Worm (Caenorhabditis elegans) whole organism, L4 larva: ENCODE results near the gene F33G12.6.

ENCODE experiments used
- D1046.2 ChIP-seq: fragments of 200-800 bp; sonication (Bioruptor generic); IDR thresholded peaks from 2 replicates; pipeline ENCODE4 v1.3.6; 2022; ENCODE audit warnings: missing genetic modification characterization, missing compliant biosample characterization
- F37D6.2 ChIP-seq: sonication (generic microtip); optimal IDR thresholded peaks from 2 replicates; lab custom pipeline; 2016; ENCODE audit warnings: mild to moderate bottlenecking, missing genetic modification characterization, missing compliant biosample characterization
- F49E8.2 ChIP-seq: sonication (generic microtip); optimal IDR thresholded peaks from 2 replicates; lab custom pipeline; 2016; ENCODE audit warnings: missing compliant biosample characterization, mild to moderate bottlenecking, missing genetic modification characterization, borderline replicate concordance
- R02D3.7 ChIP-seq: fragments of 150-350 bp; sonication (generic microtip); optimal IDR thresholded peaks from 3 replicates; lab custom pipeline; 2014; ENCODE audit warnings: missing biosample characterization, missing genetic modification characterization
- T20F7.1 ChIP-seq: fragments of 200-800 bp; sonication (Bioruptor generic); optimal IDR thresholded peaks from 2 replicates; lab custom pipeline; 2018; ENCODE audit warnings: mild to moderate bottlenecking, missing genetic modification characterization, missing compliant biosample characterization
- T26A8.4 ChIP-seq: fragments of 200-800 bp; sonication (Bioruptor generic); IDR thresholded peaks from 2 replicates; pipeline ENCODE4 v1.3.6; 2022; ENCODE audit warnings: missing genetic modification characterization, missing compliant biosample characterization
- Y105C5A.15 ChIP-seq: fragments of 200-800 bp; sonication (Bioruptor generic); IDR thresholded peaks from 2 replicates; pipeline ENCODE4 v1.3.6; 2022; ENCODE audit warnings: missing genetic modification characterization, missing compliant biosample characterization
- Y5F2A.4 ChIP-seq: fragments of 200-800 bp; sonication (Bioruptor generic); optimal IDR thresholded peaks from 2 replicates; lab custom pipeline; 2018; ENCODE audit warnings: mild to moderate bottlenecking, missing genetic modification characterization, missing compliant biosample characterization
- ZK337.2 ChIP-seq: fragments of 200-800 bp; sonication (Bioruptor generic); IDR thresholded peaks from 2 replicates; pipeline ENCODE4 v1.3.6; 2022; ENCODE audit warnings: missing genetic modification reagents, missing genetic modification characterization, missing compliant biosample characterization
- ama-1 ChIP-seq: fragments of 150-350 bp; optimal IDR thresholded peaks from 2 replicates; lab custom pipeline; 2014; ENCODE audit warnings: inconsistent platforms, mixed read lengths
- attf-4 ChIP-seq: sonication (generic microtip); optimal IDR thresholded peaks from 3 replicates; lab custom pipeline; 2017; ENCODE audit warnings: missing biosample characterization, missing genetic modification characterization
- ceh-28 ChIP-seq: fragments of 150-350 bp; optimal IDR thresholded peaks from 2 replicates; lab custom pipeline; 2014; ENCODE audit warnings: missing biosample characterization, missing genetic modification reagents, missing genetic modification characterization
- ceh-32 ChIP-seq: sonication (generic microtip); optimal IDR thresholded peaks from 2 replicates; lab custom pipeline; 2016; ENCODE audit warnings: mild to moderate bottlenecking, missing genetic modification characterization, missing compliant biosample characterization; ENCODE audit not compliant: poor library complexity
- ces-1 ChIP-seq: fragments of 150-350 bp; sonication (generic microtip); optimal IDR thresholded peaks from 4 replicates; lab custom pipeline; 2014; ENCODE audit warnings: missing biosample characterization, missing genetic modification reagents, missing genetic modification characterization
- cey-2 ChIP-seq: sonication (generic microtip); optimal IDR thresholded peaks from 3 replicates; lab custom pipeline; 2017; ENCODE audit warnings: missing genetic modification characterization, mild to moderate bottlenecking, missing compliant biosample characterization, antibody characterized with exemption, borderline replicate concordance; ENCODE audit not compliant: insufficient read depth
- daf-12 ChIP-seq: fragments of 150-350 bp; optimal IDR thresholded peaks from 2 replicates; lab custom pipeline; 2014; ENCODE audit warnings: missing biosample characterization, missing genetic modification reagents, missing genetic modification characterization
- daf-16 ChIP-seq, 3 experiments: sonication (generic microtip); optimal IDR thresholded peaks; 2 replicates each; lab custom pipeline; 2016 to 2017; ENCODE audit warnings: missing genetic modification characterization in 3 of 3, missing genetic modification reagents in 3 of 3, mild to moderate bottlenecking in 2 of 3, missing compliant biosample characterization in 2 of 3, missing biosample characterization in 1 of 3, moderate library complexity in 1 of 3
- daf-19 ChIP-seq: fragments of 200-800 bp; sonication (Bioruptor generic); conservative IDR thresholded peaks from 2 replicates; pipeline ENCODE4 v1.3.6; 2022; ENCODE audit warnings: missing genetic modification characterization, missing compliant biosample characterization
- dmd-6 ChIP-seq: fragments of 200-800 bp; sonication (Bioruptor generic); IDR thresholded peaks from 2 replicates; pipeline ENCODE4 v1.3.6; 2022; ENCODE audit warnings: missing genetic modification reagents, missing genetic modification characterization, missing compliant biosample characterization
- dmd-8 ChIP-seq: fragments of 200-800 bp; sonication (Bioruptor generic); IDR thresholded peaks from 2 replicates; pipeline ENCODE4 v1.3.6; 2022; ENCODE audit warnings: missing genetic modification characterization, missing compliant biosample characterization
- dmd-9 ChIP-seq: fragments of 200-800 bp; sonication (Bioruptor generic); IDR thresholded peaks from 2 replicates; pipeline ENCODE4 v1.3.6; 2022; ENCODE audit warnings: missing genetic modification reagents, missing genetic modification characterization, missing compliant biosample characterization
- dpl-1 ChIP-seq: fragments of 150-350 bp; optimal IDR thresholded peaks from 2 replicates; lab custom pipeline; 2014; ENCODE audit warnings: missing biosample characterization, missing genetic modification reagents, missing genetic modification characterization
- dve-1 ChIP-seq: sonication (generic microtip); optimal IDR thresholded peaks from 2 replicates; lab custom pipeline; 2017; ENCODE audit warnings: antibody characterized with exemption, mild to moderate bottlenecking, missing genetic modification characterization, missing compliant biosample characterization; ENCODE audit not compliant: insufficient read depth
- egl-27 ChIP-seq: sonication (generic microtip); optimal IDR thresholded peaks from 3 replicates; lab custom pipeline; 2017; ENCODE audit warnings: missing biosample characterization, missing genetic modification reagents, missing genetic modification characterization
- gei-8 ChIP-seq: fragments of 200-800 bp; sonication (Bioruptor generic); optimal IDR thresholded peaks from 2 replicates; lab custom pipeline; 2018; ENCODE audit warnings: mild to moderate bottlenecking, missing genetic modification characterization, missing compliant biosample characterization
- lim-7 ChIP-seq: fragments of 200-800 bp; sonication (Bioruptor generic); IDR thresholded peaks from 2 replicates; pipeline ENCODE4 v1.3.6; 2022; ENCODE audit warnings: missing genetic modification characterization, missing compliant biosample characterization
- lin-1 ChIP-seq: fragments of 200-800 bp; sonication (Bioruptor generic); IDR thresholded peaks from 2 replicates; pipeline ENCODE4 v1.3.6; 2022; ENCODE audit warnings: missing genetic modification reagents, missing genetic modification characterization, missing compliant biosample characterization
- lin-13 ChIP-seq: fragments of 150-350 bp; optimal IDR thresholded peaks from 2 replicates; lab custom pipeline; 2014; ENCODE audit warnings: missing biosample characterization, missing genetic modification reagents, missing genetic modification characterization
- lin-29 ChIP-seq: fragments of 200-800 bp; sonication (Bioruptor generic); IDR thresholded peaks from 2 replicates; pipeline ENCODE4 v1.3.6; 2022; ENCODE audit warnings: missing genetic modification reagents, missing genetic modification characterization, missing compliant biosample characterization
- lin-38 ChIP-seq: fragments of 200-800 bp; sonication (Bioruptor generic); IDR thresholded peaks from 2 replicates; pipeline ENCODE4 v1.3.6; 2022; ENCODE audit warnings: missing genetic modification reagents, missing genetic modification characterization, missing compliant biosample characterization
- lsy-2 ChIP-seq, 2 experiments: fragments of 150-350 bp in 1 of 2; sonication (generic microtip) in 1 of 2; optimal IDR thresholded peaks; 2 replicates each; lab custom pipeline; 2014 to 2017; ENCODE audit warnings: missing biosample characterization in 2 of 2, missing genetic modification characterization in 2 of 2
- madf-5 ChIP-seq, 2 experiments: fragments of 200-800 bp; sonication (Bioruptor generic); IDR thresholded peaks; 2 replicates each; pipeline ENCODE4 v1.3.6; 2022; ENCODE audit warnings: missing compliant biosample characterization in 2 of 2, missing genetic modification characterization in 2 of 2
- mdt-29 ChIP-seq: fragments of 200-800 bp; sonication (Bioruptor generic); IDR thresholded peaks from 2 replicates; pipeline ENCODE4 v1.3.6; 2022; ENCODE audit warnings: missing genetic modification reagents, missing genetic modification characterization, missing compliant biosample characterization
- mep-1 ChIP-seq: fragments of 150-350 bp; sonication (generic microtip); optimal IDR thresholded peaks from 3 replicates; lab custom pipeline; 2014; ENCODE audit warnings: missing biosample characterization, missing genetic modification characterization
- nhr-10 ChIP-seq: fragments of 150-350 bp; optimal IDR thresholded peaks from 2 replicates; lab custom pipeline; 2014; ENCODE audit warnings: missing biosample characterization, missing genetic modification characterization
- nhr-11 ChIP-seq: fragments of 150-350 bp; optimal IDR thresholded peaks from 2 replicates; lab custom pipeline; 2014; ENCODE audit warnings: missing biosample characterization, missing genetic modification characterization
- nhr-25 ChIP-seq: sonication (generic microtip); optimal IDR thresholded peaks from 2 replicates; lab custom pipeline; 2017; ENCODE audit warnings: missing genetic modification characterization, mild to moderate bottlenecking, missing compliant biosample characterization, antibody characterized with exemption, moderate library complexity, borderline replicate concordance; ENCODE audit not compliant: insufficient read depth
- nhr-48 ChIP-seq: sonication (generic microtip); optimal IDR thresholded peaks from 2 replicates; lab custom pipeline; 2016; ENCODE audit warnings: mild to moderate bottlenecking, missing genetic modification characterization, missing compliant biosample characterization
- nhr-6 ChIP-seq: fragments of 150-350 bp; optimal IDR thresholded peaks from 2 replicates; lab custom pipeline; 2014; ENCODE audit warnings: missing biosample characterization, missing genetic modification characterization
- nhr-77 ChIP-seq: fragments of 150-350 bp; optimal IDR thresholded peaks from 2 replicates; lab custom pipeline; 2014; ENCODE audit warnings: missing biosample characterization, missing genetic modification characterization
- pha-4 ChIP-seq, 2 experiments: fragments of 150-350 bp in 1 of 2; fragments of 200-800 bp in 1 of 2; sonication (Bioruptor generic) in 1 of 2; IDR thresholded peaks in 1 of 2; optimal IDR thresholded peaks in 1 of 2; 2 replicates each; pipeline versions ENCODE4 v1.3.6 to Lab custom; 2014 to 2022; ENCODE audit warnings: missing genetic modification characterization in 2 of 2, missing genetic modification reagents in 2 of 2, missing biosample characterization in 1 of 2, missing compliant biosample characterization in 1 of 2
- set-16 ChIP-seq: fragments of 200-800 bp; sonication (Bioruptor generic); IDR thresholded peaks from 2 replicates; pipeline ENCODE4 v1.3.6; 2022; ENCODE audit warnings: missing genetic modification reagents, missing genetic modification characterization, missing compliant biosample characterization
- snpc-4 ChIP-seq: fragments of 150-350 bp; optimal IDR thresholded peaks from 2 replicates; lab custom pipeline; 2014; ENCODE audit warnings: missing biosample characterization, missing genetic modification characterization
- spr-1 ChIP-seq: sonication (generic microtip); optimal IDR thresholded peaks from 2 replicates; lab custom pipeline; 2016; ENCODE audit warnings: mild to moderate bottlenecking, missing genetic modification characterization, missing compliant biosample characterization
- unc-39 ChIP-seq: sonication (generic microtip); optimal IDR thresholded peaks from 2 replicates; lab custom pipeline; 2017; ENCODE audit warnings: missing biosample characterization, missing genetic modification characterization
- vab-7 ChIP-seq: fragments of 200-800 bp; sonication (Bioruptor generic); IDR thresholded peaks from 2 replicates; pipeline ENCODE4 v1.3.6; 2022; ENCODE audit warnings: missing genetic modification reagents, missing genetic modification characterization, missing compliant biosample characterization
- zfp-2 ChIP-seq: sonication (generic microtip); optimal IDR thresholded peaks from 2 replicates; lab custom pipeline; 2016; ENCODE audit warnings: mild to moderate bottlenecking, missing genetic modification characterization, missing compliant biosample characterization
- zfp-3 ChIP-seq: fragments of 200-800 bp; sonication (Bioruptor generic); conservative IDR thresholded peaks from 2 replicates; pipeline ENCODE4 v1.3.6; 2022; ENCODE audit warnings: missing genetic modification reagents, missing genetic modification characterization, missing compliant biosample characterization
- ztf-11 ChIP-seq: fragments of 150-350 bp; optimal IDR thresholded peaks from 2 replicates; lab custom pipeline; 2014; ENCODE audit warnings: missing biosample characterization, missing genetic modification characterization

F33G12.6 gene

DNA sequence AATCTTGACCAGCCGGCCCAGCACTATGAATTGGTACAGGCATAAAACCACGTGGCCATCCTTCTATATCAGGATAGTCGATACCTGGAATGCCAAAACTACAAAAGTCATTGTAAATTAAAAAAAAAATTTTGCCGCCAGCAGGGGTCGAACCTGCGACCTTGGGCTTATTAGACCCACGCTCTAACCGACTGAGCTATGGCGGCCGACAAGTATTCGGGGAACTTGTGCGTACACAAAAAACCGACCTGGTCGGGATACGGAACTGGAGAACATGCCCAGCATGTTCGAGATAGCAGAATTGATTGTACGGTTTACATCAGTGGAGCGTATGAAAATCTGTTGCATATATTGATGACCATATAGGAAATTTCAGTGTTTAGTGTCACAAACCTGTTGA is 7.6 kb downstream of the F33G12.6 start (continued):
- peak; percentile 65 for TF ChIP-seq dve-1
- TF ChIP-seq lin-38 (GFP tag; lab: Robert Waterston, UW): peak; percentile 89
- TF ChIP-seq nhr-77 (tag; lab: Kevin White, UChicago): no peak
- TF ChIP-seq zfp-2: no peak
- TF ChIP-seq mdt-29: peak; percentile 51; the same call in 1 of the 2 replicates
- no peak for TF ChIP-seq egl-27 (tag; lab: Kevin White, UChicago)
- peak; percentile 16 to 45 for TF ChIP-seq daf-16 (GFP tag; optimal IDR thresholded peaks at IDR 0.05; lab: Kevin White, UChicago)
- TF ChIP-seq daf-16 (tag; optimal IDR thresholded peaks at IDR 0.05; lab: Kevin White, UChicago): peak; percentile 55
- peak; percentile 67 for TF ChIP-seq nhr-25 (tag; lab: Kevin White, UChicago)
- peak; percentile 73 for TF ChIP-seq dmd-6 (GFP tag; lab: Robert Waterston, UW)
- TF ChIP-seq lin-13: peak; percentile 30
- peak; percentile 15 to 84 for TF ChIP-seq lsy-2 (tag; optimal IDR thresholded peaks at IDR 0.05; lab: Kevin White, UChicago)
- peak; percentile 20; the same call in 1 of the 2 replicates for TF ChIP-seq set-16 (GFP tag; lab: Robert Waterston, UW)
- TF ChIP-seq T26A8.4: no peak; the same call in none of the 2 replicates
- no peak for TF ChIP-seq nhr-6 (tag; lab: Kevin White, UChicago)
- peak; percentile 64 for TF ChIP-seq F49E8.2
- TF ChIP-seq F37D6.2 (tag; lab: Kevin White, UChicago): peak; percentile 13
- TF ChIP-seq dmd-9 (GFP tag; lab: Robert Waterston, UW): peak; percentile 83
- peak; percentile 56; the same call in 1 of the 2 replicates for TF ChIP-seq lin-1
- peak; percentile 23 for TF ChIP-seq ceh-32 (tag; lab: Kevin White, UChicago)
- TF ChIP-seq Y105C5A.15 (GFP tag; lab: Robert Waterston, UW): peak; percentile 86; the same call in 1 of the 2 replicates
- no peak for TF ChIP-seq ztf-11
- no peak for TF ChIP-seq Y5F2A.4
- 0 out of 2 replicates have a peak, but pooled peaks have one; percentile 60 for TF ChIP-seq dmd-8 (GFP tag; lab: Robert Waterston, UW)
- peak; percentile 34 for TF ChIP-seq nhr-48 (tag; lab: Kevin White, UChicago)
- TF ChIP-seq daf-19: peak; percentile 83
- TF ChIP-seq spr-1 (tag; lab: Kevin White, UChicago): peak; percentile 50
- no peak for TF ChIP-seq daf-12 (tag; lab: Kevin White, UChicago)
- no peak for TF ChIP-seq ceh-28 (tag; lab: Kevin White, UChicago)
- peak; percentile 80 for TF ChIP-seq lim-7 (GFP tag; lab: Robert Waterston, UW)
- peak; percentile 91 for TF ChIP-seq D1046.2 (GFP tag; lab: Robert Waterston, UW)
- TF ChIP-seq pha-4 (GFP tag; IDR thresholded peaks at IDR 0.05; lab: Robert Waterston, UW): peak; percentile 74; the same call in 1 of the 2 replicates
- TF ChIP-seq pha-4 (tag; optimal IDR thresholded peaks at IDR 0.05; lab: Kevin White, UChicago): no peak
- no peak for TF ChIP-seq ces-1 (GFP tag; lab: Kevin White, UChicago)
- TF ChIP-seq gei-8: no peak
- TF ChIP-seq zfp-3 (GFP tag; lab: Robert Waterston, UW): peak; percentile 60; the same call in 1 of the 2 replicates
- TF ChIP-seq ama-1 (lab: Kevin White, UChicago): no peak
- TF ChIP-seq ZK337.2 (GFP tag; lab: Robert Waterston, UW): peak; percentile 58; the same call in 1 of the 2 replicates
- TF ChIP-seq cey-2 (tag; lab: Kevin White, UChicago): no peak
- TF ChIP-seq R02D3.7 (tag; lab: Kevin White, UChicago): no peak
- peak; percentile 54 for TF ChIP-seq dpl-1
- no peak for TF ChIP-seq attf-4 (tag; lab: Kevin White, UChicago)
- TF ChIP-seq T20F7.1 (GFP tag; lab: Kevin White, UChicago): peak; percentile 48
- no peak for TF ChIP-seq nhr-10 (tag; lab: Kevin White, UChicago)
- TF ChIP-seq madf-5 (GFP tag; IDR thresholded peaks at IDR 0.05; lab: Robert Waterston, UW): 0 out of 4 replicates have a peak, but pooled peaks of 1 of the 2 experiments have one; percentile 34
- TF ChIP-seq nhr-11 (tag; lab: Kevin White, UChicago): no peak
- peak; percentile 61 for TF ChIP-seq vab-7 (GFP tag; lab: Robert Waterston, UW)
- TF ChIP-seq lin-29 (GFP tag; lab: Robert Waterston, UW): peak; percentile 63
- peak; percentile 93 for TF ChIP-seq snpc-4
- TF ChIP-seq unc-39: no peak
- TF ChIP-seq mep-1 (tag; lab: Kevin White, UChicago): peak; percentile 76
